Worm (Caenorhabditis elegans) whole organism, L1 larva: Measurements from ENCODE around the gene best-6.

Source experiments
- dpl-1 ChIP-seq, 3 experiments: fragments of 150-350 bp in 2 of 3; sonication (generic microtip) in 1 of 3; optimal IDR thresholded peaks; 2 replicates each; lab custom pipeline; 2014 to 2017; ENCODE audit warnings: missing biosample characterization in 3 of 3, missing genetic modification characterization in 3 of 3, missing genetic modification reagents in 3 of 3
- efl-1 ChIP-seq, 4 experiments: fragments of 150-350 bp; optimal IDR thresholded peaks in 3 of 4; peaks in 1 of 4; 1 replicate in 1 of 4; 2 replicates in 3 of 4; lab custom pipeline; 2014; ENCODE audit warnings: missing biosample characterization in 2 of 4, missing genetic modification characterization in 2 of 4, missing genetic modification reagents in 2 of 4
- hlh-4 ChIP-seq: sonication (generic microtip); optimal IDR thresholded peaks from 2 replicates; lab custom pipeline; 2016; ENCODE audit warnings: mild to moderate bottlenecking, missing genetic modification characterization, missing compliant biosample characterization
- nhr-20 ChIP-seq: sonication (generic microtip); optimal IDR thresholded peaks from 2 replicates; lab custom pipeline; 2016; ENCODE audit warnings: mild to moderate bottlenecking, missing genetic modification characterization, missing compliant biosample characterization
- unc-130 ChIP-seq: fragments of 150-350 bp; optimal IDR thresholded peaks from 2 replicates; lab custom pipeline; 2017; ENCODE audit warnings: missing biosample characterization, missing genetic modification characterization, inconsistent platforms

The best-6 gene

DNA sequence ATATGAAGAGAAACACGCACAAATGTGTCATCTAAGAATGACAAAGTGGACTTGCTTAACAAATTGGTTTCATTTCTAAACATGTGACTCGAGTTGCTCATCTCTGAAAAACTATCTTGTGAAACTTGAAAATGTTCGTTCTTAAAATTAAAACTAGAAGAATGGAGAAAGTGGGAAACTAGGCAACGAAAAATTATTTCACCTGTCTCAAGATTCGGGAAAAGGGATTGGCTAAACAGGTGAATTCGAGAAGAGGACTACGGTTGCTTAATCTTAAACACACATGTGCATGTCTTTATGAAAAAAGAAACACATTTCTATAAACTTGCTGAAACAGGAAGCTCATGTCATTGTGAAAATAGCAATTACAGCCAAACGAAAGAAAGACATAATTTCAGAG lies 47.9 kb downstream of the best-6 start, which contains the start of gene srz-24:
srz-24 (minus strand) TSS at position 101 of the 400 bp plus-strand sequence.
- TF ChIP-seq efl-1 (optimal IDR thresholded peaks at IDR 0.05; lab: Kevin White, UChicago) (no peak), efl-1 (GFP tag; optimal IDR thresholded peaks at IDR 0.05 in 1 of 2; lab: Kevin White, UChicago) (peak in 1 of 2 experiments; percentile 57), nhr-20 (tag; lab: Kevin White, UChicago) (no peak), hlh-4 (tag; lab: Kevin White, UChicago) (peak; percentile 9)

ce11 chrIV:4977176-4977693 lies 51.6 kb downstream of the best-6 start, which contains the start of gene E03H12.5:
TSS of gene E03H12.5 (plus strand) at chrIV:4977226.
- no peak for TF ChIP-seq unc-130
- no peak for TF ChIP-seq dpl-1 (GFP tag; optimal IDR thresholded peaks at IDR 0.05; lab: Kevin White, UChicago)
